Fruit fly (Drosophila melanogaster) whole organism, prepupa: ENCODE data around the gene Serinc.

Source experiments
- CG10631 ChIP-seq: fragments of 200-800 bp; sonication (Bioruptor generic); optimal IDR thresholded peaks from 2 replicates; lab custom pipeline; 2016; ENCODE audit warnings: missing biosample characterization, missing genetic modification characterization
- CG10669 ChIP-seq: fragments of 200-800 bp; sonication (Bioruptor generic); optimal IDR thresholded peaks from 3 replicates; lab custom pipeline; 2018; ENCODE audit warnings: missing biosample characterization, mild to moderate bottlenecking, missing genetic modification characterization, moderate library complexity
- CG11762 ChIP-seq: fragments of 200-800 bp; sonication (Bioruptor generic); optimal IDR thresholded peaks from 3 replicates; lab custom pipeline; 2016; ENCODE audit warnings: missing biosample characterization, missing genetic modification characterization; ENCODE audit not compliant: insufficient read depth
- CG15336 ChIP-seq: fragments of 200-800 bp; sonication (Bioruptor generic); IDR thresholded peaks from 2 replicates; pipeline ENCODE4 v1.3.6; 2022; ENCODE audit warnings: missing biosample characterization, missing genetic modification characterization
- CG1621 ChIP-seq: fragments of 200-800 bp; sonication (Bioruptor generic); optimal IDR thresholded peaks from 3 replicates; lab custom pipeline; 2018; ENCODE audit warnings: missing biosample characterization, mild to moderate bottlenecking, missing genetic modification characterization
- CG3032 ChIP-seq: fragments of 200-800 bp; optimal IDR thresholded peaks from 2 replicates; lab custom pipeline; 2019; ENCODE audit warnings: missing biosample characterization, mild to moderate bottlenecking, missing genetic modification characterization, moderate library complexity
- CG32006 ChIP-seq: fragments of 200-800 bp; sonication (Bioruptor generic); optimal IDR thresholded peaks from 3 replicates; lab custom pipeline; 2017; ENCODE audit warnings: missing biosample characterization, mild to moderate bottlenecking, missing genetic modification characterization
- CG6163 ChIP-seq: fragments of 200-800 bp; sonication (Bioruptor generic); IDR thresholded peaks from 3 replicates; pipeline ENCODE4 v1.3.6; 2022; ENCODE audit warnings: missing biosample characterization, missing genetic modification characterization
- CG6276 ChIP-seq: fragments of 200-800 bp; sonication (Bioruptor generic); optimal IDR thresholded peaks from 2 replicates; lab custom pipeline; 2017; ENCODE audit warnings: missing biosample characterization, mild to moderate bottlenecking, missing genetic modification characterization
- CG6792 ChIP-seq: fragments of 200-800 bp; sonication (Bioruptor generic); optimal IDR thresholded peaks from 3 replicates; lab custom pipeline; 2016; ENCODE audit warnings: missing biosample characterization, missing genetic modification characterization
- CG6854 ChIP-seq: fragments of 200-800 bp; sonication (Bioruptor generic); optimal IDR thresholded peaks from 2 replicates; lab custom pipeline; 2017; ENCODE audit warnings: missing biosample characterization, mild to moderate bottlenecking, missing genetic modification characterization
- CG7368 ChIP-seq: fragments of 200-800 bp; sonication (Bioruptor generic); optimal IDR thresholded peaks from 3 replicates; lab custom pipeline; 2016; ENCODE audit warnings: missing biosample characterization, missing genetic modification characterization
- CG8119 ChIP-seq: fragments of 200-800 bp; sonication (Bioruptor generic); IDR thresholded peaks from 3 replicates; pipeline ENCODE4 v1.3.6; 2022; ENCODE audit warnings: missing biosample characterization, missing genetic modification characterization
- CG8319 ChIP-seq: fragments of 200-800 bp; sonication (Bioruptor generic); optimal IDR thresholded peaks from 3 replicates; lab custom pipeline; 2016; ENCODE audit warnings: missing biosample characterization, missing genetic modification characterization
- CG8632 ChIP-seq: fragments of 200-800 bp; sonication (Bioruptor generic); optimal IDR thresholded peaks from 3 replicates; lab custom pipeline; 2016; ENCODE audit warnings: missing biosample characterization, missing genetic modification characterization
- CG9139 ChIP-seq: fragments of 200-800 bp; sonication (Bioruptor generic); optimal IDR thresholded peaks from 3 replicates; lab custom pipeline; 2017; ENCODE audit warnings: missing biosample characterization, mild to moderate bottlenecking, missing genetic modification characterization
- Eip78C ChIP-seq: fragments of 200-800 bp; sonication (Bioruptor generic); peaks from one replicate; lab custom pipeline; 2016; ENCODE audit warnings: missing biosample characterization, missing genetic modification characterization
- Eip93F ChIP-seq: fragments of 200-800 bp; sonication (Bioruptor generic); optimal IDR thresholded peaks from 2 replicates; lab custom pipeline; 2016; ENCODE audit warnings: missing biosample characterization, mild to moderate bottlenecking, missing genetic modification characterization
- Ets21C ChIP-seq: fragments of 200-800 bp; sonication (Bioruptor generic); optimal IDR thresholded peaks from 3 replicates; lab custom pipeline; 2016; ENCODE audit warnings: missing biosample characterization, missing genetic modification characterization
- Ets96B ChIP-seq: fragments of 200-800 bp; optimal IDR thresholded peaks from 2 replicates; lab custom pipeline; 2019; ENCODE audit warnings: missing biosample characterization, mild to moderate bottlenecking, missing genetic modification characterization, moderate library complexity
- Gug ChIP-seq: fragments of 200-800 bp; sonication (Bioruptor generic); IDR thresholded peaks from 2 replicates; pipeline ENCODE4 v1.3.6; 2022; ENCODE audit warnings: missing biosample characterization, missing genetic modification characterization
- Hr39 ChIP-seq: fragments of 200-800 bp; sonication (Bioruptor generic); optimal IDR thresholded peaks from 2 replicates; lab custom pipeline; 2016; ENCODE audit warnings: missing biosample characterization, missing genetic modification characterization
- Hr4 ChIP-seq: fragments of 200-800 bp; sonication (Bioruptor generic); optimal IDR thresholded peaks from 3 replicates; lab custom pipeline; 2016; ENCODE audit warnings: missing biosample characterization, missing genetic modification characterization
- Lpt ChIP-seq: fragments of 200-800 bp; sonication (Bioruptor generic); optimal IDR thresholded peaks from 3 replicates; lab custom pipeline; 2016; ENCODE audit warnings: missing biosample characterization, missing genetic modification characterization
- Sox15 ChIP-seq: fragments of 200-800 bp; sonication (Bioruptor generic); optimal IDR thresholded peaks from 3 replicates; lab custom pipeline; 2016; ENCODE audit warnings: missing biosample characterization, missing genetic modification characterization
- achi ChIP-seq: fragments of 200-800 bp; sonication (Bioruptor generic); optimal IDR thresholded peaks from 3 replicates; lab custom pipeline; 2016; ENCODE audit warnings: missing biosample characterization, missing genetic modification characterization
- cyc ChIP-seq: fragments of 200-800 bp; sonication (Bioruptor generic); optimal IDR thresholded peaks from 3 replicates; lab custom pipeline; 2016; ENCODE audit warnings: missing biosample characterization, missing genetic modification characterization
- eg ChIP-seq: fragments of 200-800 bp; sonication (Bioruptor generic); IDR thresholded peaks from 3 replicates; pipeline ENCODE4 v1.3.6; 2022; ENCODE audit warnings: missing biosample characterization, missing genetic modification characterization
- esn ChIP-seq: fragments of 200-800 bp; sonication (Bioruptor generic); optimal IDR thresholded peaks from 2 replicates; lab custom pipeline; 2016; ENCODE audit warnings: missing biosample characterization, mild to moderate bottlenecking, missing genetic modification characterization, moderate library complexity
- fkh ChIP-seq: fragments of 200-800 bp; sonication (Bioruptor generic); optimal IDR thresholded peaks from 3 replicates; lab custom pipeline; 2017; ENCODE audit warnings: missing biosample characterization, mild to moderate bottlenecking, missing genetic modification characterization, moderate library complexity
- lz ChIP-seq: fragments of 200-800 bp; sonication (Bioruptor generic); optimal IDR thresholded peaks from 3 replicates; lab custom pipeline; 2016; ENCODE audit warnings: missing biosample characterization, missing genetic modification characterization
- svp ChIP-seq: fragments of 200-800 bp; sonication (Bioruptor generic); peaks from one replicate; lab custom pipeline; 2016; ENCODE audit warnings: missing biosample characterization, missing genetic modification characterization
- topi ChIP-seq: fragments of 200-800 bp; sonication (Bioruptor generic); optimal IDR thresholded peaks from 3 replicates; lab custom pipeline; 2016; ENCODE audit warnings: missing biosample characterization, missing genetic modification characterization

The Serinc gene

DNA sequence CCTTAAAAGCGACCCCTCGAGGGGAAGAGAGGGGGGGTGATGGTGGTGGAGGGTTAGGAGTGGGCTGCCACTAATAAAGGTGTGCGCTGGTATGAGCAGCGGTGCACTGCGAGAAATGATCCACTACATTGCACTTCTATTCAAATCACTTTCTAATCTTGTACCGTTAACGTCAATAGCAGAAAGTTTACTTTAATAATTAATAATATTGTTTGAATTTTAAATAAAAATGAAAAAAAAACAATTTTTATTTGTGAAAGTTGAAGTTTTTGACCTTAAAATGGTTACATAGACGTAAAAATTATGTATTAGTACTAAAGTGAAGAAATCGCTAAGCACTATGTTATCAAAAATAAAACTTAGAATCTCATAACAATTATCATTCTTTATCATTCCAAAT, 19.6 kb upstream of the Serinc start:
- peak; percentile 18 for TF ChIP-seq svp (GFP tag; lab: Kevin White, UChicago)
- TF ChIP-seq CG6163 (GFP tag; lab: Robert Waterston, UW), result 0 out of 3 replicates have a peak, but pooled peaks have one; percentile 20
- no peak for TF ChIP-seq Lpt (GFP tag; lab: Kevin White, UChicago)
- peak; percentile 30 for TF ChIP-seq Eip78C (GFP tag; lab: Kevin White, UChicago)
- peak; percentile 23; the same call in 1 of the 3 replicates for TF ChIP-seq eg (GFP tag; lab: Robert Waterston, UW)
- TF ChIP-seq CG32006, result peak; percentile 37
- TF ChIP-seq CG8119 (GFP tag; lab: Robert Waterston, UW), result 0 out of 3 replicates have a peak, but pooled peaks have one; percentile 14
- no peak for TF ChIP-seq esn
- peak; percentile 7 for TF ChIP-seq CG6276

DNA sequence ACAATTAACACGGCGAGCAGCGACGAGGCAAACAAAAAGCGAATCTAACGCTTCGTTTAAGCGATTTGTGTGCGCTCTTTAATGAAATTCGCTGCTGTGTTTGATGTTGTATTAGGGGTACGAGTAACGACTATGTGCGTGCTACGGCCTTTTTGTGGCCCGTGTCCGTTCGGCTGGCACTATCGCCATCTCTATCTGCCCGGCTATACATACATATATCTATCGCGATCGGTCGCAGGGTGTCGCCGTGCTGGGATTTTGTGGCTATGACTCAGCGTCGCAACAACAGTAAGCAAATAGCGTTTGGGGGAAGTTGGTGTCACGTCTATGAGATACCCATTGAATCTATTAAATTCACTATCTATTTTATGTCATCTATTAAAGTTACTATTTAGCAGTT, 18.8 kb upstream of the Serinc start:
- TF ChIP-seq fkh (GFP tag; lab: Kevin White, UChicago) (peak; percentile 65), cyc (GFP tag; lab: Kevin White, UChicago) (no peak)

DNA sequence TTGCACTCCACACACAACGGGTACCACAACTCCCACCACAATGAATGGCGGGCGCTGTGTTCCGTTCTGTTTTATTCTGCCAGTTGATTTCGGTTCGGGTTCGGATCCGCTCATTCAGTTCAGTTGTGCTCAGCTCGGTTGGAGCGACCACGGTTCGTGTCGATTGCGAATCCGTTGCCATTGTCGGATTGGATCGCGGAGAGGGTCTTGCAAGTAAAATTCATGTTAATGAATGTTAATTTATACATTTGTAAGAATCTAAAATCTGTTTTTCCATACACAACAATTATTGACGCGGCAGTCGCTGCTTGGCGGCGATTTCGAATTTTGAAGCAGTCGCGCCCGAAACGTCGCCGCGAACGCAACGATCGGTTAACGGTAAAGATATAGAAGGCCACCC, 18.0 kb upstream of the Serinc start, which contains the start of gene Gagr:
TSS of gene Gagr (plus strand) at position 81 of the 400 bp plus-strand sequence.
- TF ChIP-seq CG15336 (GFP tag; lab: Robert Waterston, UW) (no peak), svp (GFP tag; lab: Kevin White, UChicago) (peak; percentile 22)

DNA sequence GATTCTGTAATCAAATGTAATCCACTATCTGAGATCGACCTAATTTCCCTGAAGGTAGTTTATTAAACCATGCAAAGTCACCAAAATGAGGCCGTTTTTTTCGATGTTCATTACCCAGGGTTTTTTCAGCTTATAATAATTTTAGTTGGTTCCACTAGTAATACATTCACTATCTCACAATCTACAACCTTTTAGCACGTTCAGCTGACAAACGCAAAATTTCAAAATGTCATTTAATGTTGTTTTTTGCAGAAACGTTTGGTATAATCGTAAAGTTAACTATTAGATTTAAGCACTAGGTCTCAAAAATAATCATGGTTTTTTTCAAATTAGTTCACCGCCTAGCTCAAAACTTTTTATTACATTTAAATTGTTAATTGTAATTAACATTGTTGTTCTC, 12.3 kb upstream of the Serinc start, which contains the start of gene CG44836:
TSS of gene CG44836 (minus strand) at position 101 of the 400 bp plus-strand sequence.
- no peak for TF ChIP-seq lz (GFP tag; lab: Kevin White, UChicago)
- no peak for TF ChIP-seq CG6792 (GFP tag; lab: Kevin White, UChicago)
- TF ChIP-seq Sox15 (GFP tag; lab: Kevin White, UChicago), result no peak
- no peak for TF ChIP-seq topi (GFP tag; lab: Kevin White, UChicago)
- no peak for TF ChIP-seq CG8632
- TF ChIP-seq CG10669 (GFP tag; lab: Kevin White, UChicago), result no peak
- no peak for TF ChIP-seq fkh (GFP tag; lab: Kevin White, UChicago)
- TF ChIP-seq Eip78C (GFP tag; lab: Kevin White, UChicago), result no peak
- TF ChIP-seq Ets96B (tag; lab: Kevin White, UChicago), result no peak
- TF ChIP-seq Gug (GFP tag; lab: Robert Waterston, UW), result no peak
- no peak for TF ChIP-seq CG3032 (tag; lab: Kevin White, UChicago)
- TF ChIP-seq CG9139 (GFP tag; lab: Kevin White, UChicago), result no peak
- TF ChIP-seq CG6163 (GFP tag; lab: Robert Waterston, UW), result no peak
- TF ChIP-seq CG6854 (GFP tag; lab: Kevin White, UChicago), result no peak
- TF ChIP-seq CG8319 (GFP tag; lab: Kevin White, UChicago), result no peak
- TF ChIP-seq achi (GFP tag; lab: Kevin White, UChicago), result no peak

DNA sequence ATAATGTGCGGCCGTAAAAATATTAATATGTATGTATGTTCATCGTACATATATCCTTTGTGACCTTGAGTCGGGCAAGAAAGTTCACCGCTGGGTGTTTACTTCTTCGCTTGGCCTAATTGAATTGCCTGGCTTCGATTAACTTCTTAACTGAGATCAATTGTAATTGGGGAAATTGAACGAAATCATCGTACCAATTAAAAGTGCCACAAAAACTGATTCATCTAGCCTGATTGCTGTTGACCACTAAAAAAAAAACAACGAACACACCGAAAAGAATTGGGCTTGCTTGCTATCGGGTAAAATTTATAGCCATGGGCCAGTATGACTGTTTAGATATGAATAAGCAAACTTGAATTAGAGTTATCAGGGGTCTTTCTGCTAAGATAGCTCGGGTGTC, 10.3 kb upstream of the Serinc start:
- TF ChIP-seq Eip93F, result no peak
- no peak for TF ChIP-seq topi (GFP tag; lab: Kevin White, UChicago)
- no peak for TF ChIP-seq CG11762
- no peak for TF ChIP-seq Hr39 (GFP tag; lab: Kevin White, UChicago)
- peak; percentile 60 for TF ChIP-seq svp (GFP tag; lab: Kevin White, UChicago)
- no peak for TF ChIP-seq achi (GFP tag; lab: Kevin White, UChicago)
- no peak for TF ChIP-seq esn

DNA sequence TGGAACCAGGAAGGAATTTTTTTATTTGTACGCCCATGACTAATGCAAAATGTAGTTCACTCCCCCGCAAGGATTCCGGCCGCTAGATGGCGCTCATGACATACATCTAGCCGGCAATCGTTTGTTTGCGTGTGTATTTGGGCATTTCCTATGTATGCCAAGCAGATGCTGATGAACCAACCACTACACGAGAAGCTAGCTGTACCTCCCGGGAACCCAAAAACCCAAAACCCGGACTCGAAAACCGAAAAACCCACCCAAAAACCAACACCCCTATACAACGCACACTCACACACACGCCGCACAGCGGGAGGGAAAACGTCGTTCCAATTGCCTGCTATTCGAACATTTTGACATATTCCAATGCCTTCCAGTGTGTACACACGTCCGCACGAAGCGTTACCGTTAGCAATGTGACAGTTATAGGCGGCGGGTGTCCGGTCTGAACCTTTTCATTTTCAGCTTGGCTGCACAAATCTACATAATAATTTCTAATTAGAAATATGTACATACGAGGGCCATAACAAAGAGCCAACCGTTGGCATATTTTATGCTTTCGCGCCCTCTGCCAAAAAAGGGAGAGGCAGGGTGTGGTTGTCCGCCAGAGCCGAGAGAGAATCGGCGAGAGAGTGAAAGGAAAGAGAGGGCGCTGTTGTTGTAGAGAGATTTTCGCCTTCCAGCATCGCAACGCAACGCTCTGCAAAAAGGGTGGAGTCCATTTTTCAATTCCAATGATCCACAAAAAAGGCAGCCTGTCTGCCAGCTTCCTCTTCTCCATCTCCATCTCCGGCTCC, 4.5 kb upstream of the Serinc start:
- TF ChIP-seq svp (GFP tag; lab: Kevin White, UChicago) (peak; percentile 75), Ets21C (no peak), CG1621 (no peak), CG7368 (GFP tag; lab: Kevin White, UChicago) (no peak), CG10631 (GFP tag; lab: Kevin White, UChicago) (peak; percentile 40), Hr4 (GFP tag; lab: Kevin White, UChicago) (no peak), CG11762 (no peak), Lpt (GFP tag; lab: Kevin White, UChicago) (no peak), CG6854 (GFP tag; lab: Kevin White, UChicago) (no peak)
